Worm (Caenorhabditis elegans) whole organism, L4/young adult: ENCODE data around the gene R13H4.5.

ENCODE experiments used
- W03F9.2 ChIP-seq: fragments of 150-350 bp; optimal IDR thresholded peaks from 2 replicates; lab custom pipeline; 2014; ENCODE audit warnings: missing biosample characterization, missing genetic modification characterization
- dao-5 ChIP-seq: sonication (generic microtip); optimal IDR thresholded peaks from 2 replicates; lab custom pipeline; 2016; ENCODE audit warnings: missing genotype, missing genetic modification characterization, moderate library complexity, missing compliant biosample characterization
- him-1 ChIP-seq: sonication (generic microtip); optimal IDR thresholded peaks from 2 replicates; lab custom pipeline; 2016; ENCODE audit warnings: missing genotype, missing genetic modification reagents, missing genetic modification characterization, missing compliant biosample characterization

The R13H4.5 gene

ce11 chrV:11836073-11836472 lies 24.4 kb upstream of the R13H4.5 start, which contains the start of gene R13H4.2:
Gene R13H4.2 (plus strand): TSS chrV:11836391.
- TF ChIP-seq dao-5 (tag; lab: Kevin White, UChicago) (no peak), him-1 (tag; lab: Kevin White, UChicago) (no peak), W03F9.2 (tag; lab: Kevin White, UChicago) (no peak)

- no peak for TF ChIP-seq him-1 (tag; lab: Kevin White, UChicago)
- no peak for TF ChIP-seq W03F9.2 (tag; lab: Kevin White, UChicago)
- no peak for TF ChIP-seq dao-5 (tag; lab: Kevin White, UChicago)
Observed at ce11 chrV:11839220-11839619, 21.3 kb upstream of the R13H4.5 start, which contains the start of gene idpb-5. Gene idpb-5 (plus strand): TSS chrV:11839520.

ce11 chrV:11843678-11844366 lies 16.7 kb upstream of the R13H4.5 start, which contains the start of gene nphp-4:
Gene nphp-4 (minus strand): TSS chrV:11843728.
- TF ChIP-seq W03F9.2 (tag; lab: Kevin White, UChicago) (no peak), dao-5 (tag; lab: Kevin White, UChicago) (no peak), him-1 (tag; lab: Kevin White, UChicago) (no peak)

- TF ChIP-seq him-1 (tag; lab: Kevin White, UChicago) = peak; percentile 42
- no peak for TF ChIP-seq dao-5 (tag; lab: Kevin White, UChicago)
- TF ChIP-seq W03F9.2 (tag; lab: Kevin White, UChicago) = no peak
Observed at ce11 chrV:11844828-11845227, 15.6 kb upstream of the R13H4.5 start.

ce11 chrV:11845492-11845891 lies 15.0 kb upstream of the R13H4.5 start, which contains the start of gene hmp-1:
Gene hmp-1 (plus strand): TSS chrV:11845871.
- no peak for TF ChIP-seq dao-5 (tag; lab: Kevin White, UChicago)
- no peak for TF ChIP-seq W03F9.2 (tag; lab: Kevin White, UChicago)
- no peak for TF ChIP-seq him-1 (tag; lab: Kevin White, UChicago)

- TF ChIP-seq W03F9.2 (tag; lab: Kevin White, UChicago) (no peak), him-1 (tag; lab: Kevin White, UChicago) (no peak), dao-5 (tag; lab: Kevin White, UChicago) (no peak)
Observed at ce11 chrV:11846969-11847368, 13.5 kb upstream of the R13H4.5 start.

- TF ChIP-seq dao-5 (tag; lab: Kevin White, UChicago) (no peak), him-1 (tag; lab: Kevin White, UChicago) (no peak), W03F9.2 (tag; lab: Kevin White, UChicago) (no peak)
Observed at ce11 chrV:11849408-11849807, 11.1 kb upstream of the R13H4.5 start.

ce11 chrV:11852305-11852704 lies 8.2 kb upstream of the R13H4.5 start:
- TF ChIP-seq dao-5 (tag; lab: Kevin White, UChicago) (no peak), W03F9.2 (tag; lab: Kevin White, UChicago) (no peak), him-1 (tag; lab: Kevin White, UChicago) (no peak)

- TF ChIP-seq him-1 (tag; lab: Kevin White, UChicago) (no peak), dao-5 (tag; lab: Kevin White, UChicago) (no peak), W03F9.2 (tag; lab: Kevin White, UChicago) (no peak)
Observed at ce11 chrV:11853723-11854122, 6.8 kb upstream of the R13H4.5 start.

- TF ChIP-seq him-1 (tag; lab: Kevin White, UChicago) = no peak
- no peak for TF ChIP-seq W03F9.2 (tag; lab: Kevin White, UChicago)
- no peak for TF ChIP-seq dao-5 (tag; lab: Kevin White, UChicago)
Observed at ce11 chrV:11854905-11855304, 5.6 kb upstream of the R13H4.5 start.

- TF ChIP-seq W03F9.2 (tag; lab: Kevin White, UChicago) = no peak
- no peak for TF ChIP-seq him-1 (tag; lab: Kevin White, UChicago)
- TF ChIP-seq dao-5 (tag; lab: Kevin White, UChicago) = no peak
Observed at ce11 chrV:11856022-11856421, 4.5 kb upstream of the R13H4.5 start.

- TF ChIP-seq dao-5 (tag; lab: Kevin White, UChicago) (no peak), W03F9.2 (tag; lab: Kevin White, UChicago) (no peak), him-1 (tag; lab: Kevin White, UChicago) (no peak)
Observed at ce11 chrV:11857756-11858155, 2.7 kb upstream of the R13H4.5 start.

ce11 chrV:11858299-11858698 lies 2.2 kb upstream of the R13H4.5 start:
- TF ChIP-seq W03F9.2 (tag; lab: Kevin White, UChicago) = no peak
- TF ChIP-seq dao-5 (tag; lab: Kevin White, UChicago) = no peak
- no peak for TF ChIP-seq him-1 (tag; lab: Kevin White, UChicago)
